Worm (Caenorhabditis elegans): Measurements from ENCODE around the gene K05F1.9.

ce11 chrII:5810230-5810629, 9.3 kb upstream of the K05F1.9 start, which contains the start of the genes msp-64 and ZK1248.5:
- TF ChIP-seq jun-1 (tag; optimal IDR thresholded peaks at IDR 0.05) = no peak
- no peak for TF ChIP-seq mep-1 (tag; optimal IDR thresholded peaks at IDR 0.05)
- no peak for TF ChIP-seq nhr-76 (tag; optimal IDR thresholded peaks at IDR 0.05)
- no peak for TF ChIP-seq zag-1 (tag; optimal IDR thresholded peaks at IDR 0.05)
- TF ChIP-seq nhr-77 (tag; optimal IDR thresholded peaks at IDR 0.05) = no peak
- TF ChIP-seq nhr-90 (tag; optimal IDR thresholded peaks at IDR 0.05; ENCODE audit: poor library complexity) = no peak
- no peak for TF ChIP-seq pag-3 (tag; optimal IDR thresholded peaks at IDR 0.05; ENCODE audit: borderline replicate concordance, insufficient read depth)
- TF ChIP-seq tbx-2 (tag; optimal IDR thresholded peaks at IDR 0.05) = no peak
- TF ChIP-seq nhr-47 (tag; optimal IDR thresholded peaks at IDR 0.05) = no peak
- TF ChIP-seq nhr-11 (tag; optimal IDR thresholded peaks at IDR 0.05) = no peak
- TF ChIP-seq ces-1 (GFP tag; optimal IDR thresholded peaks at IDR 0.05) = no peak
- TF ChIP-seq egl-27 (tag; optimal IDR thresholded peaks at IDR 0.05) = no peak
- no peak for TF ChIP-seq unc-30 (tag; optimal IDR thresholded peaks at IDR 0.05)
